Fruit fly (Drosophila melanogaster) whole organism, embryonic: Measurements from ENCODE around the gene Ppat-Dpck.

Experiments
- CG10565 ChIP-seq: fragments of 200-800 bp; sonication (Bioruptor generic); optimal IDR thresholded peaks from 3 replicates; lab custom pipeline; 2016; ENCODE audit warnings: missing biosample characterization, mild to moderate bottlenecking, missing genetic modification characterization
- CG10654 ChIP-seq: fragments of 200-800 bp; sonication (Bioruptor generic); optimal IDR thresholded peaks from 2 replicates; lab custom pipeline; 2016; ENCODE audit warnings: missing biosample characterization, missing genetic modification characterization
- CG11085 ChIP-seq: fragments of 200-800 bp; sonication (Bioruptor generic); IDR thresholded peaks from 2 replicates; pipeline ENCODE4 v1.3.6; 2022; ENCODE audit warnings: missing biosample characterization, missing genetic modification characterization
- CG11093 ChIP-seq: fragments of 200-800 bp; sonication (Bioruptor generic); IDR thresholded peaks from 3 replicates; pipeline ENCODE4 v1.3.6; 2022; ENCODE audit warnings: missing biosample characterization, missing genetic modification characterization
- CG11560 ChIP-seq: fragments of 200-800 bp; sonication (Bioruptor generic); IDR thresholded peaks from 3 replicates; pipeline ENCODE4 v1.3.6; 2022; ENCODE audit warnings: missing biosample characterization, missing genetic modification characterization
- CG11695 ChIP-seq: fragments of 200-800 bp; sonication (Bioruptor generic); IDR thresholded peaks from 3 replicates; pipeline ENCODE4 v1.3.6; 2022; ENCODE audit warnings: missing biosample characterization, missing genetic modification characterization
- CG11723 ChIP-seq: fragments of 200-800 bp; sonication (Bioruptor generic); optimal IDR thresholded peaks from 2 replicates; lab custom pipeline; 2017; ENCODE audit warnings: missing biosample characterization, mild to moderate bottlenecking, missing genetic modification characterization
- CG14667 ChIP-seq: fragments of 200-800 bp; sonication (Bioruptor generic); IDR thresholded peaks from 2 replicates; pipeline ENCODE4 v1.3.6; 2022; ENCODE audit warnings: missing biosample characterization, missing genetic modification characterization
- CG17912 ChIP-seq: fragments of 200-800 bp; sonication (Bioruptor generic); optimal IDR thresholded peaks from 2 replicates; lab custom pipeline; 2018; ENCODE audit warnings: missing biosample characterization, mild to moderate bottlenecking, missing genetic modification characterization
- CG18476 ChIP-seq: fragments of 200-800 bp; sonication (Bioruptor generic); optimal IDR thresholded peaks from 2 replicates; lab custom pipeline; 2016; ENCODE audit warnings: missing biosample characterization, mild to moderate bottlenecking, missing genetic modification characterization
- CG18599 ChIP-seq: fragments of 200-800 bp; sonication (Bioruptor generic); optimal IDR thresholded peaks from 3 replicates; lab custom pipeline; 2017; ENCODE audit warnings: missing biosample characterization, missing genetic modification characterization, mild to moderate bottlenecking, moderate library complexity, missing genetic modification reagents
- CG2116 ChIP-seq: fragments of 200-800 bp; sonication (Bioruptor generic); optimal IDR thresholded peaks from 3 replicates; lab custom pipeline; 2018; ENCODE audit warnings: missing biosample characterization, mild to moderate bottlenecking, missing genetic modification characterization
- CG31224 ChIP-seq: fragments of 200-800 bp; sonication (Bioruptor generic); IDR thresholded peaks from 2 replicates; pipeline ENCODE4 v1.3.6; 2022; ENCODE audit warnings: missing biosample characterization, missing genetic modification characterization
- CG31441 ChIP-seq: fragments of 200-800 bp; sonication (Bioruptor generic); IDR thresholded peaks from 2 replicates; pipeline ENCODE4 v1.3.6; 2022; ENCODE audit warnings: missing biosample characterization, missing genetic modification characterization
- CG3281 ChIP-seq: fragments of 200-800 bp; sonication (Bioruptor generic); optimal IDR thresholded peaks from 3 replicates; lab custom pipeline; 2017; ENCODE audit warnings: missing biosample characterization, mild to moderate bottlenecking, missing genetic modification characterization
- CG4424 ChIP-seq: fragments of 200-800 bp; sonication (Bioruptor generic); optimal IDR thresholded peaks from 3 replicates; lab custom pipeline; 2016; ENCODE audit warnings: missing biosample characterization, missing genetic modification characterization
- CG4617 ChIP-seq: fragments of 200-800 bp; sonication (Bioruptor generic); optimal IDR thresholded peaks from 3 replicates; lab custom pipeline; 2016; ENCODE audit warnings: missing biosample characterization, missing genetic modification characterization, borderline replicate concordance
- CG5245 ChIP-seq: fragments of 200-800 bp; sonication (Bioruptor generic); optimal IDR thresholded peaks from 3 replicates; lab custom pipeline; 2016; ENCODE audit warnings: missing biosample characterization, missing genetic modification characterization
- CG7786 ChIP-seq: fragments of 200-800 bp; sonication (Bioruptor generic); optimal IDR thresholded peaks from 2 replicates; lab custom pipeline; 2016; ENCODE audit warnings: missing biosample characterization, missing genetic modification characterization
- CG7839 ChIP-seq: fragments of 200-800 bp; sonication (Bioruptor generic); optimal IDR thresholded peaks from 3 replicates; lab custom pipeline; 2018; ENCODE audit warnings: missing biosample characterization, mild to moderate bottlenecking, missing genetic modification characterization, moderate library complexity
- CG8359 ChIP-seq: fragments of 200-800 bp; sonication (Bioruptor generic); optimal IDR thresholded peaks from 2 replicates; lab custom pipeline; 2017; ENCODE audit warnings: missing biosample characterization, mild to moderate bottlenecking, missing genetic modification characterization, borderline replicate concordance
- CG8765 ChIP-seq: fragments of 200-800 bp; sonication (Bioruptor generic); IDR thresholded peaks from 2 replicates; pipeline ENCODE4 v1.3.6; 2022; ENCODE audit warnings: missing biosample characterization, missing genetic modification characterization
- CG9817 ChIP-seq: fragments of 200-800 bp; sonication (Bioruptor generic); optimal IDR thresholded peaks from 2 replicates; lab custom pipeline; 2018; ENCODE audit warnings: missing biosample characterization, mild to moderate bottlenecking, missing genetic modification characterization, moderate library complexity
- CG9932 ChIP-seq: fragments of 200-800 bp; sonication (Bioruptor generic); IDR thresholded peaks from 2 replicates; pipeline ENCODE4 v1.3.6; 2022; ENCODE audit warnings: missing biosample characterization, missing genetic modification characterization
- Deaf1 ChIP-seq: fragments of 200-800 bp; optimal IDR thresholded peaks from 3 replicates; lab custom pipeline; 2019; ENCODE audit warnings: missing biosample characterization, mild to moderate bottlenecking, missing genetic modification characterization, moderate library complexity
- Dip2 ChIP-seq: fragments of 200-800 bp; sonication (Bioruptor generic); IDR thresholded peaks from 2 replicates; pipeline ENCODE4 v1.3.6; 2022; ENCODE audit warnings: missing biosample characterization, missing genetic modification characterization
- Dll ChIP-seq: fragments of 200-800 bp; sonication (Bioruptor generic); IDR thresholded peaks from 4 replicates; pipeline ENCODE4 v1.3.6; 2022; ENCODE audit warnings: missing biosample characterization, missing genetic modification characterization; ENCODE audit not compliant: partially characterized antibody
- Gsc ChIP-seq: fragments of 200-800 bp; sonication (Bioruptor generic); IDR thresholded peaks from 2 replicates; pipeline ENCODE4 v1.3.6; 2022; ENCODE audit warnings: missing biosample characterization, missing genetic modification characterization
- Nf-YA ChIP-seq: fragments of 200-800 bp; sonication (Bioruptor generic); IDR thresholded peaks from 2 replicates; pipeline ENCODE4 v1.3.6; 2022; ENCODE audit warnings: missing biosample characterization, missing genetic modification characterization
- Rfx ChIP-seq: fragments of 200-800 bp; sonication (Bioruptor generic); IDR thresholded peaks from 2 replicates; pipeline ENCODE4 v1.3.6; 2022; ENCODE audit warnings: missing biosample characterization, missing genetic modification characterization
- Stat92E ChIP-seq, 3 experiments: fragments of >200 bp in 2 of 3; fragments of 200-800 bp in 1 of 3; sonication (Bioruptor generic) in 1 of 3; optimal IDR thresholded peaks; 2 replicates each; lab custom pipeline; 2017 to 2019; ENCODE audit warnings: missing biosample characterization in 3 of 3, missing genetic modification characterization in 3 of 3, mild to moderate bottlenecking in 1 of 3, moderate library complexity in 1 of 3
- Tbp ChIP-seq: fragments of >200 bp; optimal IDR thresholded peaks from 2 replicates; lab custom pipeline; 2018; ENCODE audit warnings: missing biosample characterization, missing genetic modification characterization
- Xbp1 ChIP-seq: fragments of 200-800 bp; sonication (Bioruptor generic); optimal IDR thresholded peaks from 3 replicates; lab custom pipeline; 2016; ENCODE audit warnings: missing biosample characterization, mild to moderate bottlenecking, missing genetic modification characterization
- cato ChIP-seq: fragments of 200-800 bp; sonication (Bioruptor generic); optimal IDR thresholded peaks from 2 replicates; lab custom pipeline; 2016; ENCODE audit warnings: missing biosample characterization, missing genetic modification characterization, borderline replicate concordance
- danr ChIP-seq: fragments of 200-800 bp; sonication (Bioruptor generic); IDR thresholded peaks from 2 replicates; pipeline ENCODE4 v1.3.6; 2022; ENCODE audit warnings: missing biosample characterization, missing genetic modification characterization
- dpn ChIP-seq, 2 experiments: fragments of 200-800 bp; sonication (Bioruptor generic); optimal IDR thresholded peaks; 3 replicates each; lab custom pipeline; 2016; ENCODE audit warnings: missing biosample characterization in 2 of 2, missing genetic modification characterization in 2 of 2
- eve ChIP-seq, 2 experiments: fragments of >200 bp; optimal IDR thresholded peaks; 2 replicates each; lab custom pipeline; 2017; ENCODE audit warnings: missing biosample characterization in 2 of 2, missing genetic modification characterization in 2 of 2
- fd102C ChIP-seq: fragments of 200-800 bp; sonication (Bioruptor generic); optimal IDR thresholded peaks from 2 replicates; lab custom pipeline; 2018; ENCODE audit warnings: missing biosample characterization, mild to moderate bottlenecking, missing genetic modification characterization, moderate library complexity
- gsb ChIP-seq: fragments of 200-800 bp; sonication (Bioruptor generic); IDR thresholded peaks from 2 replicates; pipeline ENCODE4 v1.3.6; 2022; ENCODE audit warnings: missing biosample characterization, missing genetic modification characterization
- hbn ChIP-seq: fragments of 200-800 bp; sonication (Bioruptor generic); IDR thresholded peaks from 2 replicates; pipeline ENCODE4 v1.3.6; 2022; ENCODE audit warnings: missing biosample characterization, missing genetic modification characterization; ENCODE audit not compliant: partially characterized antibody
- jing ChIP-seq: fragments of 200-800 bp; sonication (Bioruptor generic); optimal IDR thresholded peaks from 2 replicates; lab custom pipeline; 2018; ENCODE audit warnings: missing biosample characterization, mild to moderate bottlenecking, missing genetic modification characterization
- mirr ChIP-seq: fragments of 200-800 bp; sonication (Bioruptor generic); optimal IDR thresholded peaks from 3 replicates; lab custom pipeline; 2018; ENCODE audit warnings: missing biosample characterization, mild to moderate bottlenecking, missing genetic modification characterization
- repo ChIP-seq: fragments of 200-800 bp; sonication (Bioruptor generic); optimal IDR thresholded peaks from 2 replicates; lab custom pipeline; 2016; ENCODE audit warnings: missing biosample characterization, missing genetic modification characterization
- sens ChIP-seq: fragments of 200-800 bp; sonication (Bioruptor generic); peaks from one replicate; lab custom pipeline; 2016; ENCODE audit warnings: missing biosample characterization, missing genetic modification characterization
- slp2 ChIP-seq: fragments of 200-800 bp; sonication (Bioruptor generic); optimal IDR thresholded peaks from 2 replicates; lab custom pipeline; 2016; ENCODE audit warnings: missing biosample characterization, missing genetic modification characterization
- sr ChIP-seq: fragments of 200-800 bp; sonication (Bioruptor generic); IDR thresholded peaks from 3 replicates; pipeline ENCODE4 v1.3.6; 2022; ENCODE audit warnings: missing biosample characterization, missing genetic modification characterization
- stwl ChIP-seq: fragments of 200-800 bp; sonication (Bioruptor generic); optimal IDR thresholded peaks from 3 replicates; lab custom pipeline; 2018; ENCODE audit warnings: missing biosample characterization, mild to moderate bottlenecking, missing genetic modification characterization, moderate library complexity
- tap ChIP-seq: fragments of 200-800 bp; optimal IDR thresholded peaks from 3 replicates; lab custom pipeline; 2019; ENCODE audit warnings: missing biosample characterization, mild to moderate bottlenecking, missing genetic modification characterization, moderate library complexity
- usp ChIP-seq: fragments of >200 bp; optimal IDR thresholded peaks from 2 replicates; lab custom pipeline; 2017; ENCODE audit warnings: missing biosample characterization, missing genetic modification characterization
- wdn ChIP-seq: fragments of 200-800 bp; sonication (Bioruptor generic); IDR thresholded peaks from 2 replicates; pipeline ENCODE4 v1.3.6; 2022; ENCODE audit warnings: missing biosample characterization, missing genetic modification characterization
- wek ChIP-seq: fragments of 200-800 bp; sonication (Bioruptor generic); optimal IDR thresholded peaks from 3 replicates; lab custom pipeline; 2018; ENCODE audit warnings: missing biosample characterization, mild to moderate bottlenecking, missing genetic modification characterization, moderate library complexity

Gene Ppat-Dpck

DNA sequence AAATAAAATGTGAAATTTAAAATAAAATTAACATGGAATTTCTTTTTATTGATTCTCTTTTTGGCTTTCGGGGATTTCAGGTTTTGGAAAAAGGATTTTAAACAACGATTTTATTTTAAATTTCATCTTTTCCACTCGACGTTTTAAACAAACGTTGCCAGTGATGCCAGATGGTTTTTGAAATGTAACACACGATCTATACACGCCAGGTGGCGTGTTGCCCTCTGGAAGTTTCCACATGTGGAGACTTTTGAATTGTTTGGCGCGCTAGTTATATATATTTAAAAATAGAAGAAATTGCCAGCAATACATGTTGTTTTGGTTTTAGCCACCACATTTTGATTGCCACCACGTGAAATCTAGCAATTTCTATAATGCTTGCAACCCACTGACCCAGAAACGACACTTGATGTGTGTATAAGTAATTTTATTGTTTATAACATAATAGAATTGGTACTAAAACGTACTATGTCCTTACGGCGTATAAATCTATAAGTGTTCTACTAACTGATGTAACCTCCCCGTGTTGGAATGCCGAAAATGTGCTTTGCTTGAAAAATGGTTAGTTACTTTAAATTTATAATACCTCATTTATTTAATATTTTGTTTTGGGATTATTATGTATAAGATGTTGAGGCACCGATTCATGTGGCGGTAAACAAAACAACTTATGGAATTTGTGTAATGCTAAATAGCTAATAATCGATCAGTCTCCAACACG lies 18.8 kb downstream of the Ppat-Dpck start (continued):
- TF ChIP-seq Tbp (GFP tag; lab: Kevin White, UChicago), result no peak
- TF ChIP-seq dpn (GFP tag; optimal IDR thresholded peaks at IDR 0.05; lab: Kevin White, UChicago), result peak in 1 of 2 experiments; percentile 26
- no peak for TF ChIP-seq CG8765 (GFP tag; lab: Robert Waterston, UW)
- no peak for TF ChIP-seq Deaf1 (tag; lab: Kevin White, UChicago)
- TF ChIP-seq CG18476 (GFP tag; lab: Kevin White, UChicago), result no peak
- no peak for TF ChIP-seq CG14667
- TF ChIP-seq jing (GFP tag; lab: Kevin White, UChicago), result no peak
- TF ChIP-seq tap (tag; lab: Kevin White, UChicago), result no peak
- no peak for TF ChIP-seq CG11093 (GFP tag; lab: Robert Waterston, UW)
- peak; percentile 93 for TF ChIP-seq stwl (tag; lab: Kevin White, UChicago)
- TF ChIP-seq CG11695 (GFP tag; lab: Robert Waterston, UW), result no peak
- TF ChIP-seq repo (GFP tag; lab: Kevin White, UChicago), result no peak
- TF ChIP-seq Xbp1 (GFP tag; lab: Kevin White, UChicago), result peak; percentile 25
- TF ChIP-seq CG31224 (GFP tag; lab: Robert Waterston, UW), result no peak
- TF ChIP-seq CG8359 (GFP tag; lab: Kevin White, UChicago), result no peak
- peak; percentile 66 for TF ChIP-seq Rfx
- TF ChIP-seq sens (GFP tag; lab: Kevin White, UChicago), result no peak
- TF ChIP-seq CG9932 (GFP tag; lab: Robert Waterston, UW), result no peak; the same call in 1 of the 2 replicates
- no peak for TF ChIP-seq Nf-YA (GFP tag; lab: Robert Waterston, UW)
- TF ChIP-seq sr (GFP tag; lab: Robert Waterston, UW), result no peak
- no peak for TF ChIP-seq cato (GFP tag; lab: Kevin White, UChicago)
- no peak for TF ChIP-seq CG18599 (GFP tag; lab: Kevin White, UChicago)
- no peak for TF ChIP-seq Gsc (GFP tag; lab: Robert Waterston, UW)
- TF ChIP-seq CG9817 (tag; lab: Kevin White, UChicago), result no peak
- TF ChIP-seq gsb (GFP tag; lab: Robert Waterston, UW), result no peak
- no peak for TF ChIP-seq Dip2 (GFP tag; lab: Robert Waterston, UW)
- TF ChIP-seq CG10654 (GFP tag; lab: Kevin White, UChicago), result no peak
- no peak for TF ChIP-seq CG11560
- no peak for TF ChIP-seq hbn (GFP tag; lab: Robert Waterston, UW)
- no peak for TF ChIP-seq mirr (GFP tag; lab: Kevin White, UChicago)
- no peak for TF ChIP-seq CG4617 (GFP tag; lab: Kevin White, UChicago)
- no peak for TF ChIP-seq CG7839 (tag; lab: Kevin White, UChicago)
- peak; percentile 57 for TF ChIP-seq CG17912 (GFP tag; lab: Kevin White, UChicago)
- no peak for TF ChIP-seq slp2 (GFP tag; lab: Kevin White, UChicago)
- 0 out of 2 replicates have a peak, but pooled peaks have one; percentile 26 for TF ChIP-seq CG31441 (GFP tag; lab: Robert Waterston, UW)
- no peak for TF ChIP-seq CG5245
- no peak for TF ChIP-seq wdn (GFP tag; lab: Robert Waterston, UW)
- no peak for TF ChIP-seq eve (GFP tag; optimal IDR thresholded peaks at IDR 0.05; lab: Kevin White, UChicago)
- no peak for TF ChIP-seq usp
- no peak for TF ChIP-seq Dll (GFP tag; lab: Robert Waterston, UW)
- no peak for TF ChIP-seq danr (GFP tag; lab: Robert Waterston, UW)
- no peak for TF ChIP-seq CG11085 (GFP tag; lab: Robert Waterston, UW)
- TF ChIP-seq Stat92E (GFP tag; optimal IDR thresholded peaks at IDR 0.05; lab: Kevin White, UChicago), result no peak
- TF ChIP-seq CG3281 (GFP tag; lab: Kevin White, UChicago), result no peak
- no peak for TF ChIP-seq CG10565 (GFP tag; lab: Kevin White, UChicago)
- TF ChIP-seq fd102C, result no peak
- no peak for TF ChIP-seq CG7786 (GFP tag; lab: Kevin White, UChicago)
- no peak for TF ChIP-seq wek
- no peak for TF ChIP-seq CG4424 (GFP tag; lab: Kevin White, UChicago)
- TF ChIP-seq CG2116 (GFP tag; lab: Kevin White, UChicago), result peak; percentile 60
- TF ChIP-seq CG11723, result no peak
